Worm (Caenorhabditis elegans) whole organism, midembryonic: ENCODE data around the gene T24E12.10.

Source experiments
- T22C8.4 ChIP-seq: fragments of 200-800 bp; sonication (Bioruptor generic); IDR thresholded peaks from 2 replicates; pipeline ENCODE4 v1.3.6; 2022; ENCODE audit warnings: missing genetic modification characterization, missing compliant biosample characterization
- cog-1 ChIP-seq: sonication (generic microtip); optimal IDR thresholded peaks from 2 replicates; lab custom pipeline; 2016; ENCODE audit warnings: missing genetic modification characterization, missing compliant biosample characterization
- flt-1 ChIP-seq: fragments of 200-800 bp; sonication (Bioruptor generic); IDR thresholded peaks from 2 replicates; pipeline ENCODE4 v1.3.6; 2022; ENCODE audit warnings: missing genetic modification characterization, missing compliant biosample characterization
- klf-2 ChIP-seq: fragments of 200-800 bp; sonication (Bioruptor generic); conservative IDR thresholded peaks from 2 replicates; pipeline ENCODE4 v1.3.6; 2022; ENCODE audit warnings: missing genetic modification reagents, missing genetic modification characterization, missing compliant biosample characterization
- med-1 ChIP-seq: sonication (generic microtip); optimal IDR thresholded peaks from 2 replicates; lab custom pipeline; 2017; ENCODE audit warnings: missing genetic modification characterization, mild to moderate bottlenecking, missing compliant biosample characterization, antibody characterized with exemption, missing genetic modification reagents; ENCODE audit not compliant: insufficient read depth
- ref-1 ChIP-seq: fragments of 200-800 bp; sonication (Bioruptor generic); conservative IDR thresholded peaks from 2 replicates; pipeline ENCODE4 v1.3.6; 2022; ENCODE audit warnings: missing genetic modification reagents, missing genetic modification characterization, missing compliant biosample characterization
- tab-1 ChIP-seq: fragments of 200-800 bp; sonication (Bioruptor generic); IDR thresholded peaks from 2 replicates; pipeline ENCODE4 v1.3.6; 2022; ENCODE audit warnings: missing genetic modification characterization, missing compliant biosample characterization
- ztf-23 ChIP-seq: fragments of 200-800 bp; sonication (Bioruptor generic); IDR thresholded peaks from 2 replicates; pipeline ENCODE4 v1.3.6; 2022; ENCODE audit warnings: missing genetic modification reagents, missing genetic modification characterization, missing compliant biosample characterization
- ztf-29 ChIP-seq: fragments of 200-800 bp; sonication (Bioruptor generic); IDR thresholded peaks from 2 replicates; pipeline ENCODE4 v1.3.6; 2022; ENCODE audit warnings: missing genetic modification reagents, missing genetic modification characterization, missing compliant biosample characterization

- peak; percentile 54 for TF ChIP-seq cog-1 (tag; lab: Kevin White, UChicago)
- no peak for TF ChIP-seq tab-1 (GFP tag; lab: Robert Waterston, UW)
- TF ChIP-seq ztf-29 (GFP tag; lab: Robert Waterston, UW), result no peak
- TF ChIP-seq T22C8.4 (GFP tag; lab: Robert Waterston, UW), result no peak
- TF ChIP-seq klf-2 (GFP tag; lab: Robert Waterston, UW), result no peak
- TF ChIP-seq flt-1, result no peak
- TF ChIP-seq med-1 (GFP tag; lab: Kevin White, UChicago), result no peak
- TF ChIP-seq ref-1 (GFP tag; lab: Robert Waterston, UW), result no peak
- no peak for TF ChIP-seq ztf-23 (GFP tag; lab: Robert Waterston, UW)
These were observed 37.5 kb upstream of the T24E12.10 start for ce11 chrII:3810550-3810949.
